Worm (Caenorhabditis elegans): ENCODE measurements around the gene tag-209.

The tag-209 gene

ce11 chrII:10798429-10798893 lies 11.3 kb downstream of the tag-209 start, which contains the start of gene npp-19 (continued):
- TF ChIP-seq lin-15B (tag; optimal IDR thresholded peaks at IDR 0.05): peak; percentile 62
- no peak for TF ChIP-seq alr-1 (tag; optimal IDR thresholded peaks at IDR 0.05; ENCODE audit: borderline replicate concordance)
- peak; percentile 56 for TF ChIP-seq nhr-77 (tag; optimal IDR thresholded peaks at IDR 0.05)
- peak; percentile 70 for TF ChIP-seq nhr-19 (GFP tag; conservative IDR thresholded peaks at IDR 0.05)
- TF ChIP-seq hlh-4 (tag; optimal IDR thresholded peaks at IDR 0.05): no peak

ce11 chrII:10800209-10800608 lies 13.1 kb downstream of the tag-209 start:
- TF ChIP-seq ceh-90 (tag; optimal IDR thresholded peaks at IDR 0.05) (no peak), ztf-11 (tag; optimal IDR thresholded peaks at IDR 0.05) (no peak), nhr-47 (tag; optimal IDR thresholded peaks at IDR 0.05) (peak; percentile 13), hlh-4 (tag; optimal IDR thresholded peaks at IDR 0.05) (no peak), mef-2 (tag; optimal IDR thresholded peaks at IDR 0.05) (peak; percentile 13), nhr-71 (tag; optimal IDR thresholded peaks at IDR 0.05) (peak; percentile 28), lin-14 (GFP tag; optimal IDR thresholded peaks at IDR 0.05) (peak; percentile 82), nhr-77 (tag; optimal IDR thresholded peaks at IDR 0.05) (no peak), egl-13 (tag; optimal IDR thresholded peaks at IDR 0.05) (peak; percentile 21), nhr-85 (tag) (no peak), lsy-2 (tag; optimal IDR thresholded peaks at IDR 0.05) (peak in 1 of 2 experiments; percentile 3), unc-130 (tag; optimal IDR thresholded peaks at IDR 0.05) (no peak), unc-62 (GFP tag; optimal IDR thresholded peaks at IDR 0.05) (no peak)

DNA sequence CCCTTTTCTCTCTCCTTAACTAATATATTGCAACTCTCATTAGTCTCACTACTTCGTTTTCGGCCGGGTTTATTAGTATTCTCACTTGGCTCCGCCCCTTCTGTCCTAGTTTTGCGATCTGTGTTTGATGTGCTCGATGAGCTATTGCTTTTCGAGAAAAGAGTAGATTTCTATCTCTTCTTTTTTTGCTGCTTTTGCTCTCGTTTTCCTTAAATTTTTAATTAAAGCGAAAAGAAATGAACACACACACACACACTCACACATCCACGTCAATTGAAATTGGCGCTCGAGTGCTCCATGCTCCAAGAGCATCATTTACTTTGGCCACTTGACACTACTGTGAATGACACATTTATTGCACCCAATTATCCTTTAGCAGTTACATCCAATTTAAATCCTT lies 17.3 kb downstream of the tag-209 start:
- TF ChIP-seq nhr-77 (tag; optimal IDR thresholded peaks at IDR 0.05) (no peak), hlh-4 (tag; optimal IDR thresholded peaks at IDR 0.05) (no peak), ceh-82 (tag; optimal IDR thresholded peaks at IDR 0.05) (no peak), rnt-1 (tag; optimal IDR thresholded peaks at IDR 0.05) (no peak), lin-15B (tag; optimal IDR thresholded peaks at IDR 0.05) (no peak), hpl-2 (GFP tag; optimal IDR thresholded peaks at IDR 0.05) (no peak), sup-37 (GFP tag; optimal IDR thresholded peaks at IDR 0.05) (no peak), egl-13 (tag; optimal IDR thresholded peaks at IDR 0.05) (peak; percentile 33), xbp-1 (tag; optimal IDR thresholded peaks at IDR 0.05) (no peak), Y116A8C.19 (tag; optimal IDR thresholded peaks at IDR 0.05; ENCODE audit: borderline replicate concordance) (no peak), C34B4.2 (tag; optimal IDR thresholded peaks at IDR 0.05) (no peak), lin-14 (GFP tag; optimal IDR thresholded peaks at IDR 0.05) (peak; percentile 62), ztf-4 (tag; optimal IDR thresholded peaks at IDR 0.05) (no peak), sptf-1 (tag; optimal IDR thresholded peaks at IDR 0.05) (no peak), lsy-2 (tag; optimal IDR thresholded peaks at IDR 0.05) (peak in 1 of 2 experiments; percentile 15), C04F5.9 (tag; optimal IDR thresholded peaks at IDR 0.05) (no peak), nhr-71 (tag; optimal IDR thresholded peaks at IDR 0.05) (peak; percentile 24), efl-1 (optimal IDR thresholded peaks at IDR 0.05) (no peak), efl-1 (GFP tag; optimal IDR thresholded peaks at IDR 0.05 in 1 of 2) (no peak), dsc-1 (tag; optimal IDR thresholded peaks at IDR 0.05) (peak; percentile 9), elt-2 (tag; optimal IDR thresholded peaks at IDR 0.05) (no peak), fkh-10 (GFP tag; optimal IDR thresholded peaks at IDR 0.05) (no peak)

DNA sequence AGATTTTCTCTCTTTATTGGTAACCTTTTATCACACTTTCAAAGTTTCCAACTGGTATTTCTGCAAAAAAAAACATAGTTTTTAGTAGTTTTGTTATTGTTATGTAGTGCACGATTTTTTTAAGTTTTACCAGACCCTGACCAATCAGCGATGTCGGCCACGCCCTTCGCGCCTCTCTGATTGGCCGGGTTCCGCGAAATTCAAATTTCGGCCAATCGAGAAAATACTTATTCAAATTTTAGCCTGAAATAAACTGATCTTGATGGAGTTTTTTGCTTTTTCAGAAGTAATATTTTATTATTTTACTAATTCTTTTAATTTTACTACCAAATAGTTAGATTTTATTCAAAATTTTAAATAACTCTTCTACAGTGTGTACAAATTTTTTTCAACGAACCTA lies 17.8 kb downstream of the tag-209 start:
- TF ChIP-seq ceh-8 (GFP tag; optimal IDR thresholded peaks at IDR 0.05): no peak
- no peak for TF ChIP-seq nhr-71 (tag; optimal IDR thresholded peaks at IDR 0.05)
- TF ChIP-seq ces-1 (GFP tag; optimal IDR thresholded peaks at IDR 0.05): no peak
- TF ChIP-seq efl-1 (optimal IDR thresholded peaks at IDR 0.05): no peak
- peak in 1 of 2 experiments; percentile 55 for TF ChIP-seq efl-1 (GFP tag; optimal IDR thresholded peaks at IDR 0.05 in 1 of 2)
- TF ChIP-seq jun-1 (tag; optimal IDR thresholded peaks at IDR 0.05): no peak
- peak; percentile 18 for TF ChIP-seq nhr-85 (tag)
- TF ChIP-seq fkh-8 (tag; optimal IDR thresholded peaks at IDR 0.05): no peak
- no peak for TF ChIP-seq mep-1 (tag; optimal IDR thresholded peaks at IDR 0.05)

All from whole organism, L1 larva.